Worm (Caenorhabditis elegans): ENCODE data around the gene Y102A11A.3.

- TF ChIP-seq him-1 (tag; optimal IDR thresholded peaks at IDR 0.05) (no peak), W03F9.2 (tag; optimal IDR thresholded peaks at IDR 0.05) (no peak)
Measured at ce11 chrX:2012491-2013201, 6.3 kb upstream of the Y102A11A.3 start, which contains the start of gene Y102A11A.9.
